Worm (Caenorhabditis elegans) whole organism, young adult: Measurements from ENCODE around the gene gpa-4.

Experiments
- B0336.3 ChIP-seq: fragments of 200-800 bp; sonication (Bioruptor generic); IDR thresholded peaks from 2 replicates; pipeline ENCODE4 v1.3.6; 2022; ENCODE audit warnings: missing genetic modification characterization, missing compliant biosample characterization
- C06A6.2 ChIP-seq: fragments of 200-800 bp; sonication (Bioruptor generic); conservative IDR thresholded peaks from 2 replicates; pipeline ENCODE4 v1.3.6; 2022; ENCODE audit warnings: missing genetic modification characterization, missing compliant biosample characterization
- D2030.7 ChIP-seq: fragments of 200-800 bp; sonication (Bioruptor generic); IDR thresholded peaks from 2 replicates; pipeline ENCODE4 v1.3.6; 2022; ENCODE audit warnings: missing genetic modification reagents, missing genetic modification characterization, missing compliant biosample characterization
- F22D6.2 ChIP-seq: sonication (generic microtip); optimal IDR thresholded peaks from 2 replicates; lab custom pipeline; 2016; ENCODE audit warnings: mild to moderate bottlenecking, missing genetic modification characterization, missing compliant biosample characterization
- F23B12.7 ChIP-seq: sonication (generic microtip); optimal IDR thresholded peaks from 2 replicates; lab custom pipeline; 2017; ENCODE audit warnings: missing genetic modification characterization, mild to moderate bottlenecking, missing compliant biosample characterization, antibody characterized with exemption, moderate library complexity; ENCODE audit not compliant: insufficient read depth
- F33H1.4 ChIP-seq: fragments of 200-800 bp; sonication (Bioruptor generic); IDR thresholded peaks from 2 replicates; pipeline ENCODE4 v1.3.6; 2022; ENCODE audit warnings: missing genetic modification reagents, missing genetic modification characterization, missing compliant biosample characterization
- F37B4.10 ChIP-seq: fragments of 200-800 bp; sonication (Bioruptor generic); IDR thresholded peaks from 2 replicates; pipeline ENCODE4 v1.3.6; 2022; ENCODE audit warnings: missing genetic modification characterization, missing compliant biosample characterization
- F39B2.1 ChIP-seq: fragments of 200-800 bp; sonication (Bioruptor generic); IDR thresholded peaks from 2 replicates; pipeline ENCODE4 v1.3.6; 2022; ENCODE audit warnings: missing genetic modification reagents, missing genetic modification characterization, missing compliant biosample characterization
- F49E8.2 ChIP-seq: sonication (generic microtip); optimal IDR thresholded peaks from 3 replicates; lab custom pipeline; 2017; ENCODE audit warnings: missing genetic modification characterization, mild to moderate bottlenecking, missing compliant biosample characterization, antibody characterized with exemption, moderate library complexity; ENCODE audit not compliant: insufficient read depth
- F55B11.4 ChIP-seq: sonication (generic microtip); optimal IDR thresholded peaks from 2 replicates; lab custom pipeline; 2016; ENCODE audit warnings: missing compliant biosample characterization, missing genetic modification characterization, borderline replicate concordance; ENCODE audit not compliant: insufficient read depth
- T26A5.8 ChIP-seq: sonication (generic microtip); optimal IDR thresholded peaks from 2 replicates; lab custom pipeline; 2016; ENCODE audit warnings: missing genetic modification characterization, missing compliant biosample characterization
- Y79H2A.3 ChIP-seq: fragments of 200-800 bp; sonication (Bioruptor generic); conservative IDR thresholded peaks from 2 replicates; pipeline ENCODE4 v1.3.6; 2022; ENCODE audit warnings: missing genetic modification reagents, missing genetic modification characterization, missing compliant biosample characterization
- attf-3 ChIP-seq: fragments of 200-800 bp; sonication (Bioruptor generic); conservative IDR thresholded peaks from 2 replicates; pipeline ENCODE4 v1.3.6; 2022; ENCODE audit warnings: missing genetic modification reagents, missing genetic modification characterization, missing compliant biosample characterization
- attf-5 ChIP-seq: fragments of 200-800 bp; sonication (Bioruptor generic); optimal IDR thresholded peaks from 2 replicates; lab custom pipeline; 2018; ENCODE audit warnings: mild to moderate bottlenecking, missing genetic modification characterization, missing compliant biosample characterization
- cebp-1 ChIP-seq, 2 experiments: fragments of 200-800 bp in 1 of 2; sonication (Bioruptor generic) in 1 of 2; sonication (generic microtip) in 1 of 2; IDR thresholded peaks in 1 of 2; optimal IDR thresholded peaks in 1 of 2; 2 replicates each; pipeline versions ENCODE4 v1.3.6 to Lab custom; 2017 to 2022; ENCODE audit warnings: missing compliant biosample characterization in 2 of 2, missing genetic modification characterization in 2 of 2, mild to moderate bottlenecking in 1 of 2, missing genetic modification reagents in 1 of 2, moderate library complexity in 1 of 2
- ceh-100 ChIP-seq: fragments of 200-800 bp; sonication (Bioruptor generic); IDR thresholded peaks from 2 replicates; pipeline ENCODE4 v1.3.6; 2022; ENCODE audit warnings: missing genetic modification reagents, missing genetic modification characterization, missing compliant biosample characterization
- ceh-91 ChIP-seq: fragments of 200-800 bp; sonication (Bioruptor generic); IDR thresholded peaks from 2 replicates; pipeline ENCODE4 v1.3.6; 2022; ENCODE audit warnings: missing genetic modification reagents, missing genetic modification characterization, missing compliant biosample characterization
- chd-7 ChIP-seq: sonication (generic microtip); optimal IDR thresholded peaks from 2 replicates; lab custom pipeline; 2016; ENCODE audit warnings: mild to moderate bottlenecking, missing genetic modification characterization, moderate library complexity, missing compliant biosample characterization
- dox-1 ChIP-seq: fragments of 200-800 bp; sonication (Bioruptor generic); IDR thresholded peaks from 2 replicates; pipeline ENCODE4 v1.3.6; 2022; ENCODE audit warnings: missing genetic modification reagents, missing genetic modification characterization, missing compliant biosample characterization
- dpl-1 ChIP-seq: fragments of 150-350 bp; optimal IDR thresholded peaks from 2 replicates; lab custom pipeline; 2014; ENCODE audit warnings: missing biosample characterization, missing genetic modification reagents, missing genetic modification characterization
- him-1 ChIP-seq: sonication (generic microtip); optimal IDR thresholded peaks from 2 replicates; lab custom pipeline; 2016; ENCODE audit warnings: missing genotype, missing genetic modification reagents, missing genetic modification characterization, missing compliant biosample characterization
- hlh-12 ChIP-seq: sonication (generic microtip); optimal IDR thresholded peaks from 2 replicates; lab custom pipeline; 2016; ENCODE audit warnings: missing genetic modification characterization, missing compliant biosample characterization
- hmg-1.2 ChIP-seq: fragments of 200-800 bp; sonication (Bioruptor generic); IDR thresholded peaks from 2 replicates; pipeline ENCODE4 v1.3.6; 2022; ENCODE audit warnings: missing genetic modification reagents, missing genetic modification characterization, missing compliant biosample characterization
- hrde-1 ChIP-seq: sonication (generic microtip); optimal IDR thresholded peaks from 2 replicates; lab custom pipeline; 2016; ENCODE audit warnings: missing genetic modification characterization, mild to moderate bottlenecking, missing compliant biosample characterization, moderate library complexity, missing genotype, missing genetic modification reagents, borderline replicate concordance
- lin-26 ChIP-seq: fragments of 200-800 bp; sonication (Bioruptor generic); IDR thresholded peaks from 2 replicates; pipeline ENCODE4 v1.3.6; 2022; ENCODE audit warnings: missing genetic modification reagents, missing genetic modification characterization, missing compliant biosample characterization
- lin-40 ChIP-seq: sonication (generic microtip); optimal IDR thresholded peaks from 2 replicates; lab custom pipeline; 2016; ENCODE audit warnings: missing genetic modification characterization, mild to moderate bottlenecking, missing compliant biosample characterization, missing genotype, missing genetic modification reagents
- lsl-1 ChIP-seq: fragments of 200-800 bp; sonication (Bioruptor generic); optimal IDR thresholded peaks from 2 replicates; lab custom pipeline; 2018; ENCODE audit warnings: mild to moderate bottlenecking, missing genetic modification characterization, moderate library complexity, missing compliant biosample characterization
- madf-3 ChIP-seq: fragments of 200-800 bp; sonication (Bioruptor generic); IDR thresholded peaks from 2 replicates; pipeline ENCODE4 v1.3.6; 2022; ENCODE audit warnings: missing genetic modification reagents, missing genetic modification characterization, missing compliant biosample characterization
- madf-6 ChIP-seq: fragments of 200-800 bp; sonication (Bioruptor generic); IDR thresholded peaks from 2 replicates; pipeline ENCODE4 v1.3.6; 2022; ENCODE audit warnings: missing genetic modification reagents, missing genetic modification characterization, missing compliant biosample characterization
- mcd-1 ChIP-seq: fragments of 200-800 bp; sonication (Bioruptor generic); IDR thresholded peaks from 2 replicates; pipeline ENCODE4 v1.3.6; 2022; ENCODE audit warnings: missing genetic modification reagents, missing genetic modification characterization, missing compliant biosample characterization
- mel-28 ChIP-seq: sonication (generic microtip); optimal IDR thresholded peaks from 2 replicates; lab custom pipeline; 2016; ENCODE audit warnings: borderline replicate concordance, mild to moderate bottlenecking, missing genetic modification characterization, missing compliant biosample characterization
- nfya-1 ChIP-seq: sonication (generic microtip); optimal IDR thresholded peaks from 2 replicates; lab custom pipeline; 2017; ENCODE audit warnings: antibody characterized with exemption, missing compliant biosample characterization, missing genetic modification characterization, borderline replicate concordance; ENCODE audit not compliant: insufficient read depth
- nhr-120 ChIP-seq: fragments of 200-800 bp; sonication (Bioruptor generic); IDR thresholded peaks from 2 replicates; pipeline ENCODE4 v1.3.6; 2022; ENCODE audit warnings: missing genetic modification characterization, missing compliant biosample characterization
- nhr-27 ChIP-seq: fragments of 200-800 bp; sonication (Bioruptor generic); optimal IDR thresholded peaks from 2 replicates; lab custom pipeline; 2018; ENCODE audit warnings: mild to moderate bottlenecking, missing genetic modification characterization, moderate library complexity, missing compliant biosample characterization
- rcor-1 ChIP-seq: fragments of 200-800 bp; sonication (Bioruptor generic); IDR thresholded peaks from 2 replicates; pipeline ENCODE4 v1.3.6; 2022; ENCODE audit warnings: missing genetic modification reagents, missing genetic modification characterization, missing compliant biosample characterization
- snpc-1.1 ChIP-seq: sonication (generic microtip); optimal IDR thresholded peaks from 2 replicates; lab custom pipeline; 2017; ENCODE audit warnings: missing genetic modification characterization, mild to moderate bottlenecking, missing compliant biosample characterization, antibody characterized with exemption, moderate library complexity, missing genotype, missing genetic modification reagents; ENCODE audit not compliant: insufficient read depth
- snpc-1.3 ChIP-seq: sonication (generic microtip); optimal IDR thresholded peaks from 2 replicates; lab custom pipeline; 2017; ENCODE audit warnings: missing genetic modification characterization, mild to moderate bottlenecking, missing compliant biosample characterization, antibody characterized with exemption, moderate library complexity, missing genotype, missing genetic modification reagents; ENCODE audit not compliant: insufficient read depth
- snpc-4 ChIP-seq, 5 experiments: fragments of 150-350 bp in 1 of 5; sonication (generic microtip) in 4 of 5; optimal IDR thresholded peaks; 2 replicates each; lab custom pipeline; 2014 to 2018; ENCODE audit warnings: missing genetic modification characterization in 5 of 5, missing biosample characterization in 3 of 5, antibody characterized with exemption in 2 of 5, mild to moderate bottlenecking in 2 of 5, missing compliant biosample characterization in 2 of 5, missing genotype in 2 of 5, moderate library complexity in 2 of 5, missing genetic modification reagents in 1 of 5
- sptf-2 ChIP-seq: fragments of 200-800 bp; sonication (Bioruptor generic); optimal IDR thresholded peaks from 2 replicates; lab custom pipeline; 2018; ENCODE audit warnings: mild to moderate bottlenecking, missing genetic modification characterization, missing compliant biosample characterization
- tbp1 ChIP-seq: fragments of 200-800 bp; sonication (Bioruptor generic); optimal IDR thresholded peaks from 2 replicates; lab custom pipeline; 2018; ENCODE audit warnings: mild to moderate bottlenecking, missing genetic modification characterization, missing compliant biosample characterization
- unc-130 ChIP-seq: sonication (generic microtip); optimal IDR thresholded peaks from 2 replicates; lab custom pipeline; 2016; ENCODE audit warnings: missing genetic modification reagents, missing genetic modification characterization, missing compliant biosample characterization
- unc-62 ChIP-seq: fragments of 150-350 bp; optimal IDR thresholded peaks from 2 replicates; lab custom pipeline; 2014; ENCODE audit warnings: missing biosample characterization, missing genetic modification reagents, missing genetic modification characterization
- xnd-1 ChIP-seq: sonication (generic microtip); optimal IDR thresholded peaks from 2 replicates; lab custom pipeline; 2016; ENCODE audit warnings: missing genotype, missing genetic modification reagents, missing genetic modification characterization, missing compliant biosample characterization
- ztf-22 ChIP-seq: fragments of 200-800 bp; sonication (Bioruptor generic); optimal IDR thresholded peaks from 2 replicates; lab custom pipeline; 2018; ENCODE audit warnings: mild to moderate bottlenecking, missing genetic modification characterization, moderate library complexity, missing compliant biosample characterization
- ztf-25 ChIP-seq: fragments of 200-800 bp; sonication (Bioruptor generic); IDR thresholded peaks from 2 replicates; pipeline ENCODE4 v1.3.6; 2022; ENCODE audit warnings: missing genetic modification reagents, missing genetic modification characterization, missing compliant biosample characterization

Gene gpa-4

ce11 chrIV:378838-379237 is 22.7 kb upstream of the gpa-4 start:
- TF ChIP-seq nhr-120 (GFP tag; lab: Robert Waterston, UW), result no peak
- TF ChIP-seq T26A5.8 (tag; lab: Kevin White, UChicago), result no peak
- no peak for TF ChIP-seq F49E8.2
- no peak for TF ChIP-seq nfya-1
- TF ChIP-seq B0336.3 (GFP tag; lab: Robert Waterston, UW), result no peak
- no peak for TF ChIP-seq F55B11.4 (tag; lab: Kevin White, UChicago)
- no peak for TF ChIP-seq hlh-12
- no peak for TF ChIP-seq mel-28 (tag; lab: Kevin White, UChicago)
- no peak for TF ChIP-seq lsl-1 (GFP tag; lab: Kevin White, UChicago)
- no peak for TF ChIP-seq xnd-1 (tag; lab: Kevin White, UChicago)
- no peak for TF ChIP-seq ceh-91 (GFP tag; lab: Robert Waterston, UW)

- TF ChIP-seq madf-6 (GFP tag; lab: Robert Waterston, UW) (peak; percentile 67), F23B12.7 (tag; lab: Kevin White, UChicago) (no peak), snpc-1.3 (tag; lab: Kevin White, UChicago) (peak; percentile 37), F37B4.10 (GFP tag; lab: Robert Waterston, UW) (no peak), nhr-27 (no peak), hmg-1.2 (no peak), F22D6.2 (tag; lab: Kevin White, UChicago) (no peak), Y79H2A.3 (GFP tag; lab: Robert Waterston, UW) (no peak), ceh-100 (GFP tag; lab: Robert Waterston, UW) (no peak), chd-7 (tag; lab: Kevin White, UChicago) (no peak), sptf-2 (GFP tag; lab: Kevin White, UChicago) (no peak), snpc-4 (GFP tag; optimal IDR thresholded peaks at IDR 0.05; lab: Kevin White, UChicago) (peak; percentile 2), snpc-4 (tag; optimal IDR thresholded peaks at IDR 0.05; lab: Kevin White, UChicago) (peak in 1 of 4 experiments; percentile 17), hrde-1 (tag; lab: Kevin White, UChicago) (no peak), ztf-22 (GFP tag; lab: Kevin White, UChicago) (no peak), madf-3 (GFP tag; lab: Robert Waterston, UW) (no peak), him-1 (no peak), F49E8.2 (peak; percentile 66), tbp1 (GFP tag; lab: Kevin White, UChicago) (no peak), attf-5 (GFP tag; lab: Kevin White, UChicago) (no peak), cebp-1 (GFP tag; IDR thresholded peaks at IDR 0.05; lab: Robert Waterston, UW) (no peak), cebp-1 (tag; optimal IDR thresholded peaks at IDR 0.05; lab: Kevin White, UChicago) (no peak), lsl-1 (GFP tag; lab: Kevin White, UChicago) (peak; percentile 65), lin-40 (tag; lab: Kevin White, UChicago) (no peak), F39B2.1 (GFP tag; lab: Robert Waterston, UW) (no peak), C06A6.2 (GFP tag; lab: Robert Waterston, UW) (no peak), unc-62 (GFP tag; lab: Kevin White, UChicago) (no peak), attf-3 (GFP tag; lab: Robert Waterston, UW) (no peak), unc-130 (GFP tag; lab: Kevin White, UChicago) (peak; percentile 52), dox-1 (GFP tag; lab: Robert Waterston, UW) (peak; percentile 53; the same call in 1 of the 2 replicates), lin-26 (no peak), ztf-25 (no peak), dpl-1 (GFP tag; lab: Kevin White, UChicago) (peak; percentile 53), D2030.7 (peak; percentile 84), rcor-1 (GFP tag; lab: Robert Waterston, UW) (no peak), mcd-1 (GFP tag; lab: Robert Waterston, UW) (peak; percentile 15; the same call in 1 of the 2 replicates), snpc-1.1 (tag; lab: Kevin White, UChicago) (no peak), hlh-12 (no peak), F33H1.4 (GFP tag; lab: Robert Waterston, UW) (peak; percentile 92)
These were observed 21.9 kb upstream of the gpa-4 start for ce11 chrIV:379605-380004.
